Fruit fly (Drosophila melanogaster) whole organism, pupa: ENCODE results near the gene dsx.

Experiments
- CG10348 ChIP-seq: fragments of 200-800 bp; sonication (Bioruptor generic); IDR thresholded peaks from 2 replicates; pipeline ENCODE4 v1.3.6; 2022; ENCODE audit warnings: missing biosample characterization, missing genetic modification characterization
- CG12605 ChIP-seq: fragments of 200-800 bp; sonication (Bioruptor generic); IDR thresholded peaks from 2 replicates; pipeline ENCODE4 v1.3.6; 2022; ENCODE audit warnings: missing biosample characterization, missing genetic modification characterization
- CG13204 ChIP-seq: fragments of 200-800 bp; sonication (Bioruptor generic); optimal IDR thresholded peaks from 2 replicates; lab custom pipeline; 2018; ENCODE audit warnings: missing biosample characterization, mild to moderate bottlenecking, missing genetic modification characterization, moderate library complexity
- CG14655 ChIP-seq: fragments of 200-800 bp; sonication (Bioruptor generic); optimal IDR thresholded peaks from 3 replicates; lab custom pipeline; 2017; ENCODE audit warnings: mild to moderate bottlenecking, missing biosample characterization, missing genetic modification reagents, missing genetic modification characterization
- CG15710 ChIP-seq: fragments of 200-800 bp; sonication (Bioruptor generic); optimal IDR thresholded peaks from 2 replicates; lab custom pipeline; 2018; ENCODE audit warnings: missing biosample characterization, mild to moderate bottlenecking, missing genetic modification characterization, moderate library complexity
- CG17806 ChIP-seq: fragments of 200-800 bp; sonication (Bioruptor generic); optimal IDR thresholded peaks from 2 replicates; lab custom pipeline; 2018; ENCODE audit warnings: missing biosample characterization, mild to moderate bottlenecking, missing genetic modification characterization, moderate library complexity
- CG32121 ChIP-seq: fragments of 200-800 bp; sonication (Bioruptor generic); IDR thresholded peaks from 2 replicates; pipeline ENCODE4 v1.3.6; 2022; ENCODE audit warnings: missing biosample characterization, missing genetic modification characterization
- CG34367 ChIP-seq: fragments of 200-800 bp; sonication (Bioruptor generic); optimal IDR thresholded peaks from 2 replicates; lab custom pipeline; 2018; ENCODE audit warnings: missing biosample characterization, mild to moderate bottlenecking, missing genetic modification characterization
- CG4496 ChIP-seq: fragments of 200-800 bp; sonication (Bioruptor generic); IDR thresholded peaks from 3 replicates; pipeline ENCODE4 v1.3.6; 2022; ENCODE audit warnings: missing biosample characterization, missing genetic modification characterization
- CG8159 ChIP-seq: fragments of 200-800 bp; sonication (Bioruptor generic); optimal IDR thresholded peaks from 3 replicates; lab custom pipeline; 2018; ENCODE audit warnings: missing biosample characterization, mild to moderate bottlenecking, missing genetic modification characterization, moderate library complexity
- CG8301 ChIP-seq: fragments of 200-800 bp; sonication (Bioruptor generic); optimal IDR thresholded peaks from 2 replicates; lab custom pipeline; 2018; ENCODE audit warnings: missing biosample characterization, mild to moderate bottlenecking, missing genetic modification characterization
- CG9948 ChIP-seq: fragments of 200-800 bp; sonication (Bioruptor generic); optimal IDR thresholded peaks from 2 replicates; lab custom pipeline; 2018; ENCODE audit warnings: missing biosample characterization, mild to moderate bottlenecking, missing genetic modification characterization, moderate library complexity
- D1 ChIP-seq: fragments of 200-800 bp; sonication (Bioruptor generic); optimal IDR thresholded peaks from 2 replicates; lab custom pipeline; 2018; ENCODE audit warnings: missing biosample characterization, mild to moderate bottlenecking, missing genetic modification characterization, moderate library complexity
- EcR ChIP-seq: fragments of 200-800 bp; sonication (Bioruptor generic); optimal IDR thresholded peaks from 3 replicates; lab custom pipeline; 2019; ENCODE audit warnings: missing biosample characterization, missing genetic modification characterization, mild to moderate bottlenecking, moderate library complexity, missing genetic modification reagents
- Ets98B ChIP-seq: fragments of 200-800 bp; sonication (Bioruptor generic); IDR thresholded peaks from 2 replicates; pipeline ENCODE4 v1.3.6; 2022; ENCODE audit warnings: missing biosample characterization, missing genetic modification characterization
- Pif1A ChIP-seq: fragments of 200-800 bp; sonication (Bioruptor generic); optimal IDR thresholded peaks from 3 replicates; lab custom pipeline; 2016; ENCODE audit warnings: missing biosample characterization, missing genetic modification characterization
- Pif1B ChIP-seq: fragments of 200-800 bp; sonication (Bioruptor generic); optimal IDR thresholded peaks from 3 replicates; lab custom pipeline; 2016; ENCODE audit warnings: missing biosample characterization, missing genetic modification characterization
- Snoo ChIP-seq: fragments of 200-800 bp; sonication (Bioruptor generic); optimal IDR thresholded peaks from 3 replicates; lab custom pipeline; 2017; ENCODE audit warnings: missing biosample characterization, mild to moderate bottlenecking, missing genetic modification characterization, inconsistent platforms
- fd96Ca ChIP-seq: fragments of 200-800 bp; sonication (Bioruptor generic); IDR thresholded peaks from 3 replicates; pipeline ENCODE4 v1.3.6; 2022; ENCODE audit warnings: missing biosample characterization, missing genetic modification characterization
- gl ChIP-seq: fragments of 200-800 bp; sonication (Bioruptor generic); optimal IDR thresholded peaks from 2 replicates; lab custom pipeline; 2018; ENCODE audit warnings: missing biosample characterization, mild to moderate bottlenecking, missing genetic modification characterization
- rn ChIP-seq: fragments of 200-800 bp; sonication (Bioruptor generic); IDR thresholded peaks from 2 replicates; pipeline ENCODE4 v1.3.6; 2022; ENCODE audit warnings: missing biosample characterization, missing genetic modification characterization

Gene dsx

dm6 chr3R:7967347-7967746 lies at the start of gene dsx:
Gene dsx, minus strand, starts transcription at chr3R:7967408.
- TF ChIP-seq CG12605 (GFP tag; lab: Robert Waterston, UW): no peak
- no peak for TF ChIP-seq CG34367 (tag; lab: Kevin White, UChicago)
- TF ChIP-seq Pif1A (GFP tag; lab: Kevin White, UChicago): no peak
- peak; percentile 26 for TF ChIP-seq CG15710
- no peak for TF ChIP-seq Ets98B (GFP tag; lab: Robert Waterston, UW)
- TF ChIP-seq CG14655 (GFP tag; lab: Kevin White, UChicago): peak; percentile 59
- TF ChIP-seq CG8301: no peak
- TF ChIP-seq CG4496: no peak
- TF ChIP-seq CG8159 (tag; lab: Kevin White, UChicago): peak; percentile 37
- no peak for TF ChIP-seq Snoo (tag; lab: Kevin White, UChicago)

dm6 chr3R:8013121-8014009 lies 46.2 kb upstream of the dsx start, which contains the start of the genes CG10435 and Pbp95:
Gene CG10435, minus strand, starts transcription at chr3R:8013201.
Gene Pbp95, plus strand, starts transcription at chr3R:8013791.
- TF ChIP-seq CG10348 (GFP tag; lab: Robert Waterston, UW): no peak
- TF ChIP-seq Snoo (tag; lab: Kevin White, UChicago): no peak
- no peak for TF ChIP-seq CG8301
- peak; percentile 66 for TF ChIP-seq CG4496
- no peak for TF ChIP-seq CG34367 (tag; lab: Kevin White, UChicago)
- TF ChIP-seq fd96Ca (GFP tag; lab: Robert Waterston, UW): peak; percentile 69; the same call in 2 of the 3 replicates
- TF ChIP-seq CG14655 (GFP tag; lab: Kevin White, UChicago): no peak
- TF ChIP-seq CG15710: no peak
- 0 out of 2 replicates have a peak, but pooled peaks have one; percentile 11 for TF ChIP-seq rn (GFP tag; lab: Robert Waterston, UW)
- TF ChIP-seq D1 (tag; lab: Kevin White, UChicago): no peak
- no peak for TF ChIP-seq Pif1A (GFP tag; lab: Kevin White, UChicago)
- peak; percentile 50 for TF ChIP-seq Ets98B (GFP tag; lab: Robert Waterston, UW)
- no peak for TF ChIP-seq CG13204
- TF ChIP-seq CG17806 (tag; lab: Kevin White, UChicago): peak; percentile 4
- no peak for TF ChIP-seq Pif1B
- TF ChIP-seq CG8159 (tag; lab: Kevin White, UChicago): no peak
- TF ChIP-seq CG32121 (GFP tag; lab: Robert Waterston, UW): no peak
- no peak for TF ChIP-seq EcR (GFP tag; lab: Kevin White, UChicago)

dm6 chr3R:8009080-8009620 lies 41.9 kb upstream of the dsx start, which contains the start of the genes CG11052 and CG3223:
Gene CG11052, minus strand, starts transcription at chr3R:8009297.
Gene CG3223, plus strand, starts transcription at chr3R:8009400.
- TF ChIP-seq CG14655 (GFP tag; lab: Kevin White, UChicago) (no peak), CG4496 (peak; percentile 36; the same call in 1 of the 3 replicates), Snoo (tag; lab: Kevin White, UChicago) (peak; percentile 17), Ets98B (GFP tag; lab: Robert Waterston, UW) (0 out of 2 replicates have a peak, but pooled peaks have one; percentile 6), EcR (GFP tag; lab: Kevin White, UChicago) (peak; percentile 94)

- TF ChIP-seq Pif1B (no peak), EcR (GFP tag; lab: Kevin White, UChicago) (peak; percentile 54), CG12605 (GFP tag; lab: Robert Waterston, UW) (peak; percentile 87)
Observed at dm6 chr3R:8007595-8008255, 40.5 kb upstream of the dsx start, which contains the start of gene CG2767. Gene CG2767, minus strand, starts transcription at chr3R:8008110.

dm6 chr3R:8001074-8001669 lies 34.0 kb upstream of the dsx start, which contains the start of the genes Kmn2 and CG2698:
Gene Kmn2, minus strand, starts transcription at chr3R:8001309.
Gene CG2698, plus strand, starts transcription at chr3R:8001562.
- TF ChIP-seq fd96Ca (GFP tag; lab: Robert Waterston, UW) (peak; percentile 96), CG9948 (tag; lab: Kevin White, UChicago) (peak; percentile 93), CG4496 (peak; percentile 99), CG13204 (no peak), Pif1A (GFP tag; lab: Kevin White, UChicago) (peak; percentile 93), EcR (GFP tag; lab: Kevin White, UChicago) (peak; percentile 61), CG15710 (peak; percentile 95), Ets98B (GFP tag; lab: Robert Waterston, UW) (peak; percentile 97), rn (GFP tag; lab: Robert Waterston, UW) (peak; percentile 97), CG10348 (GFP tag; lab: Robert Waterston, UW) (peak; percentile 93), CG8159 (tag; lab: Kevin White, UChicago) (peak; percentile 96), CG12605 (GFP tag; lab: Robert Waterston, UW) (peak; percentile 95), Pif1B (peak; percentile 94), CG8301 (peak; percentile 94), Snoo (tag; lab: Kevin White, UChicago) (peak; percentile 95), CG34367 (tag; lab: Kevin White, UChicago) (peak; percentile 92), CG17806 (tag; lab: Kevin White, UChicago) (peak; percentile 93), CG14655 (GFP tag; lab: Kevin White, UChicago) (peak; percentile 94), gl (tag; lab: Kevin White, UChicago) (peak; percentile 79), CG32121 (GFP tag; lab: Robert Waterston, UW) (peak; percentile 97), D1 (tag; lab: Kevin White, UChicago) (peak; percentile 80)
